Comparison of ENCODE assay signal across 1 fruit fly cellular context in the genomic region with DNA sequence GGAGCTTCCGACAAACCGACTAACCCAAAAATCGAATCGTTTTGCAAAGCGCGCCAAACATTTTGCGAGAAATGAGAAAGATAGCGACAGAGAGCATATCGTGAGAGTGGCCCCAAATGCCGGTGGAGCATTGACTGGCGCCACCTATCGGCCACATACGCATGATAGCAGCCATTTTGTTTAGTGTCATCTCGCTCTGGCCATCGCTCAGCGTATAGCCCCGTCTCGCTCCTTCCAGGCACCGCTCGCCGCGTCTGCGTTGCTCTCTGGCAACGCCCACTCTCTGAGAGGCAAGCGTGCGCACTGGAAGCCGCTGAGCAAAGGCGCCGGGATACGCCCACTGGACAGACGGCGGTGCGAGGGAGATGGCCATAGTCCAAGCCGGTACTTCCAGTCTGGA.
TF ChIP-seq lines count a peak whose summit lies in the region.

No protein-coding gene starts in this region.

TF ChIP-seq in whole organism, embryonic, 481 proteins besides CTCF, POLR2A, EP300 and RAD21 (continued from another document and continues in another):
- TF ChIP-seq CG7987 (GFP tag; optimal IDR thresholded peaks at IDR 0.05; lab: Kevin White, UChicago) (no peak), ewg (GFP tag; optimal IDR thresholded peaks at IDR 0.05; lab: Kevin White, UChicago) (peak; percentile 100), Doc2 (GFP tag; IDR thresholded peaks at IDR 0.05; lab: Robert Waterston, UW) (no peak), CG17912 (GFP tag; optimal IDR thresholded peaks at IDR 0.05; lab: Kevin White, UChicago) (no peak), grn (GFP tag; optimal IDR thresholded peaks at IDR 0.05; lab: Kevin White, UChicago) (no peak), klu (GFP tag; IDR thresholded peaks at IDR 0.05; lab: Robert Waterston, UW) (no peak), ap (GFP tag; IDR thresholded peaks at IDR 0.05; lab: Robert Waterston, UW) (no peak; the same call in 1 of the 2 replicates), fd3F (GFP tag; optimal IDR thresholded peaks at IDR 0.05; lab: Kevin White, UChicago) (no peak), gce (GFP tag; IDR thresholded peaks at IDR 0.05; lab: Robert Waterston, UW) (0 out of 3 replicates have a peak, but pooled peaks have one; percentile 8), trh (GFP tag; optimal IDR thresholded peaks at IDR 0.05; lab: Kevin White, UChicago) (no peak), Taf1 (GFP tag; IDR thresholded peaks at IDR 0.05; lab: Robert Waterston, UW) (no peak), sob (GFP tag; IDR thresholded peaks at IDR 0.05; lab: Robert Waterston, UW) (peak; percentile 67), Abd-B (GFP tag; optimal IDR thresholded peaks at IDR 0.05; lab: Kevin White, UChicago) (no peak), Poxn (GFP tag; IDR thresholded peaks at IDR 0.05; lab: Robert Waterston, UW) (no peak), CG13894 (tag; optimal IDR thresholded peaks at IDR 0.05; lab: Kevin White, UChicago) (no peak), en (GFP tag; optimal IDR thresholded peaks at IDR 0.05; lab: Kevin White, UChicago) (no peak), phol (tag; optimal IDR thresholded peaks at IDR 0.05; lab: Kevin White, UChicago) (peak; percentile 92), Bteb2 (GFP tag; optimal IDR thresholded peaks at IDR 0.05; lab: Kevin White, UChicago) (no peak), cwo (GFP tag; optimal IDR thresholded peaks at IDR 0.05; lab: Kevin White, UChicago) (no peak), Xrp1 (GFP tag; IDR thresholded peaks at IDR 0.05; lab: Robert Waterston, UW) (no peak), nau (GFP tag; optimal IDR thresholded peaks at IDR 0.05; lab: Kevin White, UChicago) (peak; percentile 76), CG8290 (GFP tag; optimal IDR thresholded peaks at IDR 0.05; lab: Kevin White, UChicago) (peak; percentile 35), CG8290 (tag; optimal IDR thresholded peaks at IDR 0.05; lab: Kevin White, UChicago) (peak in 1 of 2 experiments; percentile 23), chm (GFP tag; IDR thresholded peaks at IDR 0.05; lab: Robert Waterston, UW) (peak; percentile 80), CG17361 (GFP tag; IDR thresholded peaks at IDR 0.05; lab: Robert Waterston, UW) (no peak; the same call in 2 of the 3 replicates), NK7.1 (GFP tag; optimal IDR thresholded peaks at IDR 0.05; lab: Kevin White, UChicago) (no peak), zf30C (GFP tag; optimal IDR thresholded peaks at IDR 0.05; lab: Kevin White, UChicago) (no peak), CG4854 (GFP tag; optimal IDR thresholded peaks at IDR 0.05; lab: Kevin White, UChicago) (no peak), CG9817 (tag; optimal IDR thresholded peaks at IDR 0.05; lab: Kevin White, UChicago) (no peak), CG1603 (tag; optimal IDR thresholded peaks at IDR 0.05; lab: Kevin White, UChicago) (peak; percentile 15), aop (GFP tag; IDR thresholded peaks at IDR 0.05; lab: Robert Waterston, UW) (no peak), Elba2 (GFP tag; optimal IDR thresholded peaks at IDR 0.05; lab: Kevin White, UChicago) (no peak), fd96Cb (tag; optimal IDR thresholded peaks at IDR 0.05; lab: Kevin White, UChicago) (no peak), CG13123 (GFP tag; optimal IDR thresholded peaks at IDR 0.05; lab: Kevin White, UChicago) (no peak), CG5180 (GFP tag; optimal IDR thresholded peaks at IDR 0.05; lab: Kevin White, UChicago) (no peak), CG1647 (GFP tag; optimal IDR thresholded peaks at IDR 0.05; lab: Kevin White, UChicago) (no peak), CG9727 (GFP tag; optimal IDR thresholded peaks at IDR 0.05; lab: Kevin White, UChicago) (peak; percentile 8), NFAT (GFP tag; IDR thresholded peaks at IDR 0.05; lab: Robert Waterston, UW) (peak; percentile 41; the same call in 1 of the 2 replicates), Hr3 (GFP tag; optimal IDR thresholded peaks at IDR 0.05; lab: Kevin White, UChicago) (no peak), CG9797 (GFP tag; optimal IDR thresholded peaks at IDR 0.05; lab: Kevin White, UChicago) (no peak), ind (GFP tag; optimal IDR thresholded peaks at IDR 0.05; lab: Kevin White, UChicago) (no peak), CG9876 (GFP tag; optimal IDR thresholded peaks at IDR 0.05; lab: Kevin White, UChicago) (no peak), prd (optimal IDR thresholded peaks at IDR 0.05; lab: Kevin White, UChicago) (no peak), prd (GFP tag; IDR thresholded peaks at IDR 0.05; lab: Robert Waterston, UW) (0 out of 3 replicates have a peak, but pooled peaks have one; percentile 18), ara (GFP tag; IDR thresholded peaks at IDR 0.05; lab: Robert Waterston, UW) (no peak), Bdp1 (GFP tag; optimal IDR thresholded peaks at IDR 0.05; lab: Kevin White, UChicago) (peak; percentile 11), Trl (optimal IDR thresholded peaks at IDR 0.05; lab: Kevin White, UChicago) (peak; percentile 92 to 93), Trl (GFP tag; optimal IDR thresholded peaks at IDR 0.05; lab: Kevin White, UChicago) (peak; percentile 77), CG11695 (GFP tag; IDR thresholded peaks at IDR 0.05; lab: Robert Waterston, UW) (peak; percentile 46; the same call in 1 of the 3 replicates), Lpt (GFP tag; optimal IDR thresholded peaks at IDR 0.05; lab: Kevin White, UChicago) (no peak), Dip2 (GFP tag; IDR thresholded peaks at IDR 0.05; lab: Robert Waterston, UW) (no peak), CG6689 (GFP tag; IDR thresholded peaks at IDR 0.05; lab: Robert Waterston, UW) (no peak), CG2129 (GFP tag; IDR thresholded peaks at IDR 0.05; lab: Robert Waterston, UW; ENCODE audit: partially characterized antibody) (no peak), slp2 (GFP tag; optimal IDR thresholded peaks at IDR 0.05; lab: Kevin White, UChicago) (no peak), her (GFP tag; optimal IDR thresholded peaks at IDR 0.05; lab: Kevin White, UChicago) (peak; percentile 22), dmrt11E (tag; optimal IDR thresholded peaks at IDR 0.05; lab: Kevin White, UChicago) (no peak), Oli (tag; optimal IDR thresholded peaks at IDR 0.05; lab: Kevin White, UChicago) (no peak), danr (GFP tag; IDR thresholded peaks at IDR 0.05; lab: Robert Waterston, UW) (0 out of 2 replicates have a peak, but pooled peaks have one; percentile 7), CG17359 (tag; optimal IDR thresholded peaks at IDR 0.05; lab: Kevin White, UChicago) (no peak), CG14050 (GFP tag; IDR thresholded peaks at IDR 0.05; lab: Robert Waterston, UW) (no peak), MBD-R2 (GFP tag; IDR thresholded peaks at IDR 0.05; lab: Robert Waterston, UW) (no peak), Spps (tag; optimal IDR thresholded peaks at IDR 0.05; lab: Kevin White, UChicago) (no peak), eyg (GFP tag; optimal IDR thresholded peaks at IDR 0.05; lab: Kevin White, UChicago) (no peak), CG4424 (GFP tag; optimal IDR thresholded peaks at IDR 0.05; lab: Kevin White, UChicago) (no peak), ATbp (GFP tag; optimal IDR thresholded peaks at IDR 0.05; lab: Kevin White, UChicago) (no peak), CG13296 (GFP tag; optimal IDR thresholded peaks at IDR 0.05; lab: Kevin White, UChicago) (no peak), peb (GFP tag; IDR thresholded peaks at IDR 0.05; lab: Robert Waterston, UW) (no peak), emc (GFP tag; optimal IDR thresholded peaks at IDR 0.05; lab: Kevin White, UChicago) (no peak), crol (GFP tag; IDR thresholded peaks at IDR 0.05; lab: Robert Waterston, UW) (peak; percentile 55), zfh1 (GFP tag; IDR thresholded peaks at IDR 0.05; lab: Robert Waterston, UW) (peak; percentile 64), CG8924 (tag; optimal IDR thresholded peaks at IDR 0.05; lab: Kevin White, UChicago) (no peak), tna (GFP tag; IDR thresholded peaks at IDR 0.05; lab: Robert Waterston, UW; ENCODE audit: partially characterized antibody) (peak; percentile 60; the same call in 1 of the 2 replicates), YL-1 (GFP tag; optimal IDR thresholded peaks at IDR 0.05; lab: Kevin White, UChicago) (no peak), HLH54F (GFP tag; optimal IDR thresholded peaks at IDR 0.05; lab: Kevin White, UChicago) (no peak), yki (optimal IDR thresholded peaks at IDR 0.05; lab: Kevin White, UChicago) (peak; percentile 64), CG4282 (GFP tag; optimal IDR thresholded peaks at IDR 0.05; lab: Kevin White, UChicago) (no peak), Hey (tag; optimal IDR thresholded peaks at IDR 0.05; lab: Kevin White, UChicago) (no peak), Scr (GFP tag; IDR thresholded peaks at IDR 0.05; lab: Robert Waterston, UW; ENCODE audit: partially characterized antibody) (peak; percentile 53), CG10209 (GFP tag; optimal IDR thresholded peaks at IDR 0.05; lab: Kevin White, UChicago) (no peak), tll (GFP tag; optimal IDR thresholded peaks at IDR 0.05; lab: Kevin White, UChicago) (no peak), z (GFP tag; IDR thresholded peaks at IDR 0.05; lab: Robert Waterston, UW) (peak; percentile 68; the same call in 2 of the 3 replicates), CG9215 (GFP tag; IDR thresholded peaks at IDR 0.05; lab: Robert Waterston, UW) (no peak), CkIIα-i1 (GFP tag; IDR thresholded peaks at IDR 0.05; lab: Robert Waterston, UW) (no peak), CG4360 (GFP tag; IDR thresholded peaks at IDR 0.05; lab: Robert Waterston, UW) (peak; percentile 70), CG31224 (GFP tag; IDR thresholded peaks at IDR 0.05; lab: Robert Waterston, UW) (no peak), Hr51 (GFP tag; optimal IDR thresholded peaks at IDR 0.05; lab: Kevin White, UChicago) (peak in 1 of 2 experiments; percentile 7), Hr78 (GFP tag; optimal IDR thresholded peaks at IDR 0.05; lab: Kevin White, UChicago) (no peak), C15 (GFP tag; IDR thresholded peaks at IDR 0.05; lab: Robert Waterston, UW) (no peak), CG9609 (GFP tag; optimal IDR thresholded peaks at IDR 0.05; lab: Kevin White, UChicago) (peak; percentile 30), lilli (GFP tag; optimal IDR thresholded peaks at IDR 0.05; lab: Kevin White, UChicago) (peak; percentile 4), CG1792 (GFP tag; optimal IDR thresholded peaks at IDR 0.05; lab: Kevin White, UChicago) (no peak), B-H1 (GFP tag; IDR thresholded peaks at IDR 0.05; lab: Robert Waterston, UW) (no peak), CG6272 (GFP tag; IDR thresholded peaks at IDR 0.05; lab: Robert Waterston, UW) (peak; percentile 34; the same call in 1 of the 2 replicates), CG10431 (GFP tag; optimal IDR thresholded peaks at IDR 0.05; lab: Kevin White, UChicago) (no peak), CG42726 (GFP tag; IDR thresholded peaks at IDR 0.05; lab: Robert Waterston, UW; ENCODE audit: partially characterized antibody) (peak; percentile 69), croc (GFP tag; conservative IDR thresholded peaks at IDR 0.05; lab: Robert Waterston, UW) (no peak; the same call in 2 of the 3 replicates), sc (optimal IDR thresholded peaks at IDR 0.05; lab: Kevin White, UChicago) (no peak), sc (GFP tag; optimal IDR thresholded peaks at IDR 0.05; lab: Kevin White, UChicago) (no peak), mld (GFP tag; IDR thresholded peaks at IDR 0.05; lab: Robert Waterston, UW; ENCODE audit: partially characterized antibody) (no peak), Vsx1 (GFP tag; optimal IDR thresholded peaks at IDR 0.05; lab: Kevin White, UChicago) (no peak), D (optimal IDR thresholded peaks at IDR 0.05; lab: Kevin White, UChicago) (peak; percentile 56), D (GFP tag; optimal IDR thresholded peaks at IDR 0.05; lab: Kevin White, UChicago) (no peak), ken (GFP tag; IDR thresholded peaks at IDR 0.05; lab: Robert Waterston, UW) (no peak), CG11723 (GFP tag; optimal IDR thresholded peaks at IDR 0.05; lab: Kevin White, UChicago) (no peak), dan (GFP tag; IDR thresholded peaks at IDR 0.05; lab: Robert Waterston, UW) (no peak), CG17186 (GFP tag; optimal IDR thresholded peaks at IDR 0.05; lab: Kevin White, UChicago) (no peak), CG2889 (GFP tag; IDR thresholded peaks at IDR 0.05; lab: Robert Waterston, UW) (no peak), cas (GFP tag; IDR thresholded peaks at IDR 0.05; lab: Robert Waterston, UW) (no peak), Stat92E (GFP tag; optimal IDR thresholded peaks at IDR 0.05; lab: Kevin White, UChicago) (no peak), nerfin-1 (tag; optimal IDR thresholded peaks at IDR 0.05; lab: Kevin White, UChicago) (peak; percentile 43), CG10147 (GFP tag; optimal IDR thresholded peaks at IDR 0.05; lab: Kevin White, UChicago) (no peak), CG11093 (GFP tag; IDR thresholded peaks at IDR 0.05; lab: Robert Waterston, UW) (no peak), ci (GFP tag; IDR thresholded peaks at IDR 0.05; lab: Robert Waterston, UW) (peak; percentile 79; the same call in 2 of the 3 replicates), ham (GFP tag; IDR thresholded peaks at IDR 0.05; lab: Robert Waterston, UW) (no peak), CHES-1-like (GFP tag; optimal IDR thresholded peaks at IDR 0.05; lab: Kevin White, UChicago) (no peak), Aef1 (GFP tag; IDR thresholded peaks at IDR 0.05; lab: Robert Waterston, UW) (no peak), crp (GFP tag; optimal IDR thresholded peaks at IDR 0.05; lab: Kevin White, UChicago) (no peak), onecut (GFP tag; IDR thresholded peaks at IDR 0.05; lab: Robert Waterston, UW) (no peak), NC2α (GFP tag; optimal IDR thresholded peaks at IDR 0.05; lab: Kevin White, UChicago) (no peak), cg (GFP tag; optimal IDR thresholded peaks at IDR 0.05; lab: Kevin White, UChicago) (peak; percentile 80), CG17568 (GFP tag; optimal IDR thresholded peaks at IDR 0.05; lab: Kevin White, UChicago) (no peak), CG9932 (GFP tag; IDR thresholded peaks at IDR 0.05; lab: Robert Waterston, UW) (peak; percentile 52; the same call in 1 of the 2 replicates), CG3995 (GFP tag; optimal IDR thresholded peaks at IDR 0.05; lab: Kevin White, UChicago) (no peak), CG13287 (GFP tag; IDR thresholded peaks at IDR 0.05; lab: Robert Waterston, UW; ENCODE audit: partially characterized antibody) (peak; percentile 47; the same call in 1 of the 2 replicates), CG17328 (GFP tag; IDR thresholded peaks at IDR 0.05; lab: Robert Waterston, UW) (no peak), CoRest (tag; optimal IDR thresholded peaks at IDR 0.05; lab: Kevin White, UChicago) (peak; percentile 68), fd64A (GFP tag; optimal IDR thresholded peaks at IDR 0.05; lab: Kevin White, UChicago) (no peak), pum (GFP tag; optimal IDR thresholded peaks at IDR 0.05; lab: Kevin White, UChicago) (no peak), chinmo (GFP tag; IDR thresholded peaks at IDR 0.05; lab: Robert Waterston, UW; ENCODE audit: partially characterized antibody) (peak; percentile 90), Neu2 (GFP tag; optimal IDR thresholded peaks at IDR 0.05; lab: Kevin White, UChicago; ENCODE audit: borderline replicate concordance) (no peak)
